Fruit fly (Drosophila melanogaster): ENCODE results near the gene CG11333.

Gene CG11333

dm6 chr3R:31503665-31504064 lies 40.6 kb downstream of the CG11333 start:
- no peak for TF ChIP-seq Side (GFP tag; optimal IDR thresholded peaks at IDR 0.05)
- TF ChIP-seq nerfin-1 (tag; optimal IDR thresholded peaks at IDR 0.05): no peak
- no peak for TF ChIP-seq Rfx (GFP tag; IDR thresholded peaks at IDR 0.05)

DNA sequence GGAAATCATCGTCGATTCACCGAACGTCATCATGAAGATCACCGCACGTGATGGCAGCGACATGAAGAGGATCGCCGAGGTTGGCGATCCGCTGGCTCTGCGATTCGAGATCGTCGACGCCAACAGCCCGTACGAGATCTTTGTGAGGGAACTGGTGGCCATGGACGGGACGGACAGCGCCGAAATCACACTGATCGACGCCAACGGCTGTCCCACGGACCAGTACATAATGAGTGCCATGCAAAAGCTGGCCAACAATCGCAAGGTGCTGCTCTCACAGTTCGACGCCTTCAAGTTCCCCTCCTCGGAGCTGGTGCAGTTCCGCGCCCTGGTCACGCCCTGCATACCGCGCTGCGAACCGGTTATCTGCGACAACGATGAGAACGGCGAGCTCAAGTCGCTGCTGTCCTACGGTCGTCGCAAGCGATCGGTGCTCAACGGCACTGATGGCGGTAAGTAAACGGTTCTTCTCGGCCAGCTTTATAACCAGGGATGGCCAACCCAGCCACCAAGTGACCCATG lies 41.7 kb downstream of the CG11333 start:
- no peak for TF ChIP-seq CG32532 (GFP tag; IDR thresholded peaks at IDR 0.05)
- TF ChIP-seq ash1 (GFP tag; optimal IDR thresholded peaks at IDR 0.05): no peak
- no peak for TF ChIP-seq B-H1 (GFP tag; IDR thresholded peaks at IDR 0.05)
- TF ChIP-seq toy (GFP tag; IDR thresholded peaks at IDR 0.05): no peak
- TF ChIP-seq CG10959 (GFP tag; IDR thresholded peaks at IDR 0.05): no peak
- no peak for TF ChIP-seq ken (GFP tag; IDR thresholded peaks at IDR 0.05)
- TF ChIP-seq Rfx (GFP tag; IDR thresholded peaks at IDR 0.05): no peak
- TF ChIP-seq Xbp1 (GFP tag; optimal IDR thresholded peaks at IDR 0.05): no peak
- no peak for TF ChIP-seq C15 (GFP tag; IDR thresholded peaks at IDR 0.05)
- no peak for TF ChIP-seq Ets65A (GFP tag)

dm6 chr3R:31505254-31505689 lies 42.2 kb downstream of the CG11333 start:
- TF ChIP-seq Ets65A (GFP tag) (peak; percentile 23), lola (GFP tag; optimal IDR thresholded peaks at IDR 0.05) (no peak)

- no peak for TF ChIP-seq twi (tag; optimal IDR thresholded peaks at IDR 0.05)
- TF ChIP-seq kah (GFP tag; optimal IDR thresholded peaks at IDR 0.05): no peak
- no peak for TF ChIP-seq Jarid2 (GFP tag; optimal IDR thresholded peaks at IDR 0.05)
- no peak for TF ChIP-seq Oli (tag; optimal IDR thresholded peaks at IDR 0.05)
- no peak for TF ChIP-seq wor (GFP tag; IDR thresholded peaks at IDR 0.05)
- no peak for TF ChIP-seq CG43689 (GFP tag; IDR thresholded peaks at IDR 0.05)
- no peak for TF ChIP-seq CG12219 (GFP tag; optimal IDR thresholded peaks at IDR 0.05)
- no peak for TF ChIP-seq bigmax (GFP tag; optimal IDR thresholded peaks at IDR 0.05)
- no peak for TF ChIP-seq CG1233 (GFP tag; optimal IDR thresholded peaks at IDR 0.05)
- no peak for TF ChIP-seq CG12659 (GFP tag; optimal IDR thresholded peaks at IDR 0.05)
- no peak for TF ChIP-seq CG31224 (GFP tag; IDR thresholded peaks at IDR 0.05)
- TF ChIP-seq CG6175 (GFP tag; IDR thresholded peaks at IDR 0.05): no peak
- no peak for TF ChIP-seq Rx (GFP tag; IDR thresholded peaks at IDR 0.05)
- TF ChIP-seq repo (GFP tag; optimal IDR thresholded peaks at IDR 0.05): no peak
- no peak for TF ChIP-seq fd3F (GFP tag; optimal IDR thresholded peaks at IDR 0.05)
- no peak for TF ChIP-seq org-1 (GFP tag; optimal IDR thresholded peaks at IDR 0.05)
Measured at dm6 chr3R:31512040-31512439, 48.9 kb downstream of the CG11333 start.
